Worm (Caenorhabditis elegans) whole organism, L3 larva: Measurements from ENCODE around the gene K10B4.3.

Experiments used
- eor-1 ChIP-seq, 2 experiments: fragments of 150-350 bp; optimal IDR thresholded peaks; 2 replicates each; lab custom pipeline; 2014 to 2018; ENCODE audit warnings: missing biosample characterization in 2 of 2, missing genetic modification characterization in 2 of 2
- nhr-76 ChIP-seq: fragments of 150-350 bp; sonication (generic microtip); optimal IDR thresholded peaks from 5 replicates; lab custom pipeline; 2014; ENCODE audit warnings: missing biosample characterization, missing genetic modification characterization
- skn-1 ChIP-seq: fragments of 150-350 bp; optimal IDR thresholded peaks from 2 replicates; lab custom pipeline; 2014; ENCODE audit warnings: missing biosample characterization, missing genetic modification characterization

ce11 chrII:146933-147332 is 25.9 kb upstream of the K10B4.3 start, which contains the start of gene T25D3.4:
- no peak for TF ChIP-seq nhr-76 (tag; lab: Kevin White, UChicago)
- no peak for TF ChIP-seq eor-1 (tag; optimal IDR thresholded peaks at IDR 0.05; lab: Kevin White, UChicago)
- TF ChIP-seq skn-1 = no peak
